Fruit fly (Drosophila melanogaster) whole organism, embryonic: ENCODE results near the gene Polr1B.

Experiments
- BtbVII ChIP-seq: fragments of 200-800 bp; sonication (Bioruptor generic); optimal IDR thresholded peaks from 3 replicates; lab custom pipeline; 2017; ENCODE audit warnings: missing biosample characterization, mild to moderate bottlenecking, missing genetic modification characterization
- CG10267 ChIP-seq: fragments of 200-800 bp; sonication (Bioruptor generic); optimal IDR thresholded peaks from 2 replicates; lab custom pipeline; 2018; ENCODE audit warnings: missing biosample characterization, mild to moderate bottlenecking, missing genetic modification characterization, moderate library complexity
- CG10462 ChIP-seq: fragments of 200-800 bp; sonication (Bioruptor generic); optimal IDR thresholded peaks from 2 replicates; lab custom pipeline; 2016; ENCODE audit warnings: missing biosample characterization, missing genetic modification characterization
- CG10959 ChIP-seq: fragments of 200-800 bp; sonication (Bioruptor generic); IDR thresholded peaks from 2 replicates; pipeline ENCODE4 v1.3.6; 2022; ENCODE audit warnings: missing biosample characterization, missing genetic modification characterization
- CG10979 ChIP-seq: fragments of 200-800 bp; sonication (Bioruptor generic); optimal IDR thresholded peaks from 2 replicates; lab custom pipeline; 2018; ENCODE audit warnings: missing biosample characterization, mild to moderate bottlenecking, missing genetic modification characterization, moderate library complexity
- CG11723 ChIP-seq: fragments of 200-800 bp; sonication (Bioruptor generic); optimal IDR thresholded peaks from 2 replicates; lab custom pipeline; 2017; ENCODE audit warnings: missing biosample characterization, mild to moderate bottlenecking, missing genetic modification characterization
- CG13123 ChIP-seq: fragments of 200-800 bp; sonication (Bioruptor generic); optimal IDR thresholded peaks from 2 replicates; lab custom pipeline; 2016; ENCODE audit warnings: missing biosample characterization, missing genetic modification characterization
- CG14710 ChIP-seq: fragments of 200-800 bp; sonication (Bioruptor generic); optimal IDR thresholded peaks from 3 replicates; lab custom pipeline; 2019; ENCODE audit warnings: missing biosample characterization, mild to moderate bottlenecking, missing genetic modification characterization, moderate library complexity
- CG15514 ChIP-seq: fragments of 200-800 bp; sonication (Bioruptor generic); optimal IDR thresholded peaks from 3 replicates; lab custom pipeline; 2017; ENCODE audit warnings: missing biosample characterization, missing genetic modification characterization, mild to moderate bottlenecking, moderate library complexity, missing genetic modification reagents
- CG15601 ChIP-seq: fragments of 200-800 bp; sonication (Bioruptor generic); optimal IDR thresholded peaks from 3 replicates; lab custom pipeline; 2019; ENCODE audit warnings: missing biosample characterization, mild to moderate bottlenecking, missing genetic modification characterization, moderate library complexity
- CG17829 ChIP-seq: fragments of 200-800 bp; optimal IDR thresholded peaks from 2 replicates; lab custom pipeline; 2019; ENCODE audit warnings: missing biosample characterization, mild to moderate bottlenecking, missing genetic modification characterization, moderate library complexity
- CG2678 ChIP-seq: fragments of 200-800 bp; sonication (Bioruptor generic); optimal IDR thresholded peaks from 3 replicates; lab custom pipeline; 2019; ENCODE audit warnings: missing biosample characterization, mild to moderate bottlenecking, missing genetic modification characterization, moderate library complexity
- CG2712 ChIP-seq: fragments of 200-800 bp; optimal IDR thresholded peaks from 3 replicates; lab custom pipeline; 2019; ENCODE audit warnings: missing biosample characterization, mild to moderate bottlenecking, missing genetic modification characterization, moderate library complexity
- CG3838 ChIP-seq: fragments of 200-800 bp; sonication (Bioruptor generic); optimal IDR thresholded peaks from 3 replicates; lab custom pipeline; 2016; ENCODE audit warnings: missing biosample characterization, missing genetic modification characterization
- CG42726 ChIP-seq: fragments of 200-800 bp; sonication (Bioruptor generic); IDR thresholded peaks from 2 replicates; pipeline ENCODE4 v1.3.6; 2022; ENCODE audit warnings: missing biosample characterization, missing genetic modification characterization; ENCODE audit not compliant: partially characterized antibody
- CG4404 ChIP-seq: fragments of 200-800 bp; sonication (Bioruptor generic); IDR thresholded peaks from 2 replicates; pipeline ENCODE4 v1.3.6; 2022; ENCODE audit warnings: missing biosample characterization, missing genetic modification characterization
- CG4424 ChIP-seq: fragments of 200-800 bp; sonication (Bioruptor generic); optimal IDR thresholded peaks from 3 replicates; lab custom pipeline; 2016; ENCODE audit warnings: missing biosample characterization, missing genetic modification characterization
- D19A ChIP-seq: fragments of 200-800 bp; optimal IDR thresholded peaks from 3 replicates; lab custom pipeline; 2019; ENCODE audit warnings: missing biosample characterization, mild to moderate bottlenecking, missing genetic modification characterization, moderate library complexity
- Drgx ChIP-seq: fragments of 200-800 bp; sonication (Bioruptor generic); IDR thresholded peaks from 2 replicates; pipeline ENCODE4 v1.3.6; 2022; ENCODE audit warnings: missing biosample characterization, missing genetic modification characterization
- HmgZ ChIP-seq: fragments of 200-800 bp; sonication (Bioruptor generic); optimal IDR thresholded peaks from 2 replicates; lab custom pipeline; 2018; ENCODE audit warnings: missing biosample characterization, mild to moderate bottlenecking, missing genetic modification characterization
- Med ChIP-seq: fragments of 200-800 bp; sonication (Bioruptor generic); peaks from one replicate; lab custom pipeline; 2016; ENCODE audit warnings: missing biosample characterization, missing genetic modification characterization, mild to moderate bottlenecking, inconsistent platforms, moderate library complexity
- Meics ChIP-seq: fragments of 200-800 bp; sonication (Bioruptor generic); optimal IDR thresholded peaks from 2 replicates; lab custom pipeline; 2017; ENCODE audit warnings: missing biosample characterization, mild to moderate bottlenecking, missing genetic modification characterization
- Neu2 ChIP-seq: fragments of 200-800 bp; sonication (Bioruptor generic); optimal IDR thresholded peaks from 3 replicates; lab custom pipeline; 2016; ENCODE audit warnings: missing biosample characterization, missing genetic modification characterization, borderline replicate concordance
- Optix ChIP-seq: fragments of 200-800 bp; sonication (Bioruptor generic); IDR thresholded peaks from 3 replicates; pipeline ENCODE4 v1.3.6; 2022; ENCODE audit warnings: missing biosample characterization, missing genetic modification characterization
- Spps ChIP-seq: fragments of 200-800 bp; sonication (Bioruptor generic); optimal IDR thresholded peaks from 2 replicates; lab custom pipeline; 2018; ENCODE audit warnings: missing biosample characterization, mild to moderate bottlenecking, missing genetic modification characterization
- Sry-β ChIP-seq: fragments of 200-800 bp; sonication (Bioruptor generic); optimal IDR thresholded peaks from 2 replicates; lab custom pipeline; 2018; ENCODE audit warnings: missing biosample characterization, mild to moderate bottlenecking, missing genetic modification characterization, moderate library complexity
- Xrp1 ChIP-seq: fragments of 200-800 bp; sonication (Bioruptor generic); IDR thresholded peaks from 2 replicates; pipeline ENCODE4 v1.3.6; 2022; ENCODE audit warnings: missing biosample characterization, missing genetic modification characterization
- al ChIP-seq: fragments of 200-800 bp; sonication (Bioruptor generic); IDR thresholded peaks from 2 replicates; pipeline ENCODE4 v1.3.6; 2022; ENCODE audit warnings: missing biosample characterization, missing genetic modification characterization
- ara ChIP-seq: fragments of 200-800 bp; sonication (Bioruptor generic); IDR thresholded peaks from 2 replicates; pipeline ENCODE4 v1.3.6; 2022; ENCODE audit warnings: missing biosample characterization, missing genetic modification characterization
- bsh ChIP-seq, 2 experiments: fragments of 200-800 bp; sonication (Bioruptor generic); optimal IDR thresholded peaks; 2 replicates each; lab custom pipeline; 2017 to 2018; ENCODE audit warnings: mild to moderate bottlenecking in 2 of 2, missing biosample characterization in 2 of 2, missing genetic modification characterization in 2 of 2, moderate library complexity in 1 of 2
- caup ChIP-seq: fragments of 200-800 bp; sonication (Bioruptor generic); optimal IDR thresholded peaks from 3 replicates; lab custom pipeline; 2017; ENCODE audit warnings: missing biosample characterization, mild to moderate bottlenecking, missing genetic modification characterization, moderate library complexity; ENCODE audit not compliant: severe bottlenecking
- corto ChIP-seq: fragments of 200-800 bp; sonication (Bioruptor generic); optimal IDR thresholded peaks from 2 replicates; lab custom pipeline; 2016; ENCODE audit warnings: missing biosample characterization, mild to moderate bottlenecking, missing genetic modification characterization, moderate library complexity
- crol ChIP-seq: fragments of 200-800 bp; sonication (Bioruptor generic); IDR thresholded peaks from 2 replicates; pipeline ENCODE4 v1.3.6; 2022; ENCODE audit warnings: missing biosample characterization, missing genetic modification characterization
- dmrt11E ChIP-seq: fragments of 200-800 bp; sonication (Bioruptor generic); optimal IDR thresholded peaks from 3 replicates; lab custom pipeline; 2018; ENCODE audit warnings: missing biosample characterization, mild to moderate bottlenecking, missing genetic modification characterization, moderate library complexity
- fd96Cb ChIP-seq: fragments of 200-800 bp; sonication (Bioruptor generic); optimal IDR thresholded peaks from 2 replicates; lab custom pipeline; 2018; ENCODE audit warnings: missing biosample characterization, mild to moderate bottlenecking, missing genetic modification characterization, moderate library complexity
- gce ChIP-seq: fragments of 200-800 bp; sonication (Bioruptor generic); IDR thresholded peaks from 3 replicates; pipeline ENCODE4 v1.3.6; 2022; ENCODE audit warnings: missing biosample characterization, missing genetic modification characterization
- gem ChIP-seq: fragments of 200-800 bp; sonication (Bioruptor generic); optimal IDR thresholded peaks from 2 replicates; lab custom pipeline; 2019; ENCODE audit warnings: missing biosample characterization, mild to moderate bottlenecking, missing genetic modification characterization, moderate library complexity
- hth ChIP-seq: fragments of >200 bp; optimal IDR thresholded peaks from 2 replicates; lab custom pipeline; 2017; ENCODE audit warnings: inconsistent platforms
- insv ChIP-seq, 2 experiments: fragments of 200-800 bp; sonication (Bioruptor generic); optimal IDR thresholded peaks; 3 replicates each; lab custom pipeline; 2016 to 2018; ENCODE audit warnings: missing biosample characterization in 2 of 2, missing genetic modification characterization in 2 of 2
- kni ChIP-seq: fragments of 200-800 bp; sonication (Bioruptor generic); optimal IDR thresholded peaks from 3 replicates; lab custom pipeline; 2017; ENCODE audit warnings: mild to moderate bottlenecking, missing biosample characterization, missing genetic modification reagents, missing genetic modification characterization
- lab ChIP-seq: fragments of 200-800 bp; sonication (Bioruptor generic); optimal IDR thresholded peaks from 3 replicates; lab custom pipeline; 2017; ENCODE audit warnings: missing biosample characterization, missing genetic modification characterization, mild to moderate bottlenecking, moderate library complexity, missing genetic modification reagents
- lbe ChIP-seq: fragments of 200-800 bp; sonication (Bioruptor generic); optimal IDR thresholded peaks from 2 replicates; lab custom pipeline; 2016; ENCODE audit warnings: missing biosample characterization, mild to moderate bottlenecking, missing genetic modification characterization
- nom ChIP-seq: fragments of 200-800 bp; sonication (Bioruptor generic); optimal IDR thresholded peaks from 2 replicates; lab custom pipeline; 2017; ENCODE audit warnings: missing biosample characterization, missing genetic modification characterization, mild to moderate bottlenecking, moderate library complexity, missing genetic modification reagents
- sens ChIP-seq: fragments of 200-800 bp; sonication (Bioruptor generic); peaks from one replicate; lab custom pipeline; 2016; ENCODE audit warnings: missing biosample characterization, missing genetic modification characterization
- stc ChIP-seq: fragments of 200-800 bp; sonication (Bioruptor generic); IDR thresholded peaks from 2 replicates; pipeline ENCODE4 v1.3.6; 2022; ENCODE audit warnings: missing biosample characterization, missing genetic modification characterization
- tll ChIP-seq, 2 experiments: fragments of 200-800 bp in 1 of 2; fragments of >200 bp in 1 of 2; sonication (Bioruptor generic) in 1 of 2; optimal IDR thresholded peaks; 2 replicates each; lab custom pipeline; 2017 to 2019; ENCODE audit warnings: missing biosample characterization in 2 of 2, missing genetic modification characterization in 2 of 2, mild to moderate bottlenecking in 1 of 2, moderate library complexity in 1 of 2
- trem ChIP-seq: fragments of 200-800 bp; optimal IDR thresholded peaks from 3 replicates; lab custom pipeline; 2019; ENCODE audit warnings: missing biosample characterization, mild to moderate bottlenecking, missing genetic modification characterization, moderate library complexity
- tx ChIP-seq: fragments of 200-800 bp; sonication (Bioruptor generic); optimal IDR thresholded peaks from 2 replicates; lab custom pipeline; 2016; ENCODE audit warnings: missing biosample characterization, missing genetic modification characterization
- zfh2 ChIP-seq: fragments of 200-800 bp; sonication (Bioruptor generic); optimal IDR thresholded peaks from 2 replicates; lab custom pipeline; 2016; ENCODE audit warnings: missing biosample characterization, missing genetic modification characterization

Gene Polr1B

dm6 chr2L:437498-437897 is 33.4 kb downstream of the Polr1B start (continued):
- TF ChIP-seq Optix (GFP tag; lab: Robert Waterston, UW) (no peak), CG11723 (GFP tag; lab: Kevin White, UChicago) (no peak), lab (GFP tag; lab: Kevin White, UChicago) (no peak)

dm6 chr2L:439339-439738 is 35.3 kb downstream of the Polr1B start:
- TF ChIP-seq dmrt11E (tag; lab: Kevin White, UChicago) (peak; percentile 55), CG4424 (GFP tag; lab: Kevin White, UChicago) (peak; percentile 8), zfh2 (GFP tag; lab: Kevin White, UChicago) (no peak), CG2678 (no peak), bsh (GFP tag; optimal IDR thresholded peaks at IDR 0.05; lab: Kevin White, UChicago) (peak; percentile 34 to 65), Neu2 (GFP tag; lab: Kevin White, UChicago) (no peak), Spps (tag; lab: Kevin White, UChicago) (peak; percentile 15), tll (GFP tag; optimal IDR thresholded peaks at IDR 0.05; lab: Kevin White, UChicago) (no peak), tx (GFP tag; lab: Kevin White, UChicago) (no peak), CG10979 (tag; lab: Kevin White, UChicago) (peak; percentile 55), Med (GFP tag; lab: Kevin White, UChicago) (peak; percentile 46), Meics (GFP tag; lab: Kevin White, UChicago) (no peak), CG4404 (no peak), gem (tag; lab: Kevin White, UChicago) (peak; percentile 29), trem (tag; lab: Kevin White, UChicago) (no peak), nom (peak; percentile 71), stc (no peak), Xrp1 (peak; percentile 63), D19A (tag; lab: Kevin White, UChicago) (peak; percentile 96), CG15601 (tag; lab: Kevin White, UChicago) (peak; percentile 6), CG15514 (no peak), kni (GFP tag; lab: Kevin White, UChicago) (peak; percentile 6), crol (GFP tag; lab: Robert Waterston, UW) (0 out of 2 replicates have a peak, but pooled peaks have one; percentile 17), BtbVII (no peak), insv (GFP tag; optimal IDR thresholded peaks at IDR 0.05; lab: Kevin White, UChicago) (no peak), CG2712 (peak; percentile 53), CG10462 (GFP tag; lab: Kevin White, UChicago) (no peak), Sry-β (GFP tag; lab: Kevin White, UChicago) (no peak), al (GFP tag; lab: Robert Waterston, UW) (no peak), fd96Cb (tag; lab: Kevin White, UChicago) (peak; percentile 2), CG42726 (no peak), CG14710 (peak; percentile 17), CG17829 (tag; lab: Kevin White, UChicago) (peak; percentile 22), hth (lab: Kevin White, UChicago) (no peak), CG10267 (peak; percentile 31), sens (peak; percentile 79), corto (GFP tag; lab: Kevin White, UChicago) (peak; percentile 43), Drgx (GFP tag; lab: Robert Waterston, UW) (peak; percentile 68), CG13123 (GFP tag; lab: Kevin White, UChicago) (no peak), CG3838 (GFP tag; lab: Kevin White, UChicago) (no peak), caup (no peak), CG10959 (no peak), ara (peak; percentile 55; the same call in 1 of the 2 replicates), lbe (GFP tag; lab: Kevin White, UChicago) (peak; percentile 88), HmgZ (tag; lab: Kevin White, UChicago) (no peak), gce (GFP tag; lab: Robert Waterston, UW) (no peak)
